Worm (Caenorhabditis elegans): ENCODE data around the gene cope-1.

Gene cope-1

ce11 chrIII:13436843-13437242 is 10.8 kb downstream of the cope-1 start, which contains the start of gene F45G2.9:
TSS of gene F45G2.9 (minus strand) at chrIII:13436943.
- TF ChIP-seq ceh-31 (tag; optimal IDR thresholded peaks at IDR 0.05) (no peak), lin-11 (tag; optimal IDR thresholded peaks at IDR 0.05) (no peak), hlh-8 (tag; optimal IDR thresholded peaks at IDR 0.05) (no peak), hlh-30 (tag; optimal IDR thresholded peaks at IDR 0.05; ENCODE audit: insufficient read depth) (no peak), hlh-6 (tag; optimal IDR thresholded peaks at IDR 0.05) (no peak), npax-4 (tag; optimal IDR thresholded peaks at IDR 0.05) (no peak), mec-3 (tag; optimal IDR thresholded peaks at IDR 0.05; ENCODE audit: borderline replicate concordance) (no peak), dve-1 (tag; optimal IDR thresholded peaks at IDR 0.05) (no peak), ceh-22 (tag; optimal IDR thresholded peaks at IDR 0.05) (no peak), C08G9.2 (tag; optimal IDR thresholded peaks at IDR 0.05) (no peak), ceh-34 (tag; optimal IDR thresholded peaks at IDR 0.05) (no peak), sox-4 (tag; optimal IDR thresholded peaks at IDR 0.05) (no peak), sdc-2 (tag; optimal IDR thresholded peaks at IDR 0.05) (no peak), pha-4 (tag; optimal IDR thresholded peaks at IDR 0.05) (no peak), pqm-1 (tag; optimal IDR thresholded peaks at IDR 0.05) (no peak), pros-1 (tag; optimal IDR thresholded peaks at IDR 0.05) (no peak), zip-5 (tag; optimal IDR thresholded peaks at IDR 0.05) (no peak), unc-55 (GFP tag; optimal IDR thresholded peaks at IDR 0.05) (no peak), ahr-1 (tag; optimal IDR thresholded peaks at IDR 0.05) (no peak), Y22D7AL.16 (tag; optimal IDR thresholded peaks at IDR 0.05) (no peak)

- TF ChIP-seq ceh-2 (tag; optimal IDR thresholded peaks at IDR 0.05) (peak; percentile 25), ets-4 (tag; optimal IDR thresholded peaks at IDR 0.05) (peak; percentile 62), lim-6 (tag; optimal IDR thresholded peaks at IDR 0.05) (no peak), tbx-7 (tag; optimal IDR thresholded peaks at IDR 0.05) (peak; percentile 5), ceh-31 (tag; optimal IDR thresholded peaks at IDR 0.05) (peak; percentile 66), hlh-8 (tag; optimal IDR thresholded peaks at IDR 0.05) (peak; percentile 28), F13H6.1 (tag; optimal IDR thresholded peaks at IDR 0.05) (no peak), C08G9.2 (tag; optimal IDR thresholded peaks at IDR 0.05) (peak; percentile 70)
Measured at ce11 chrIII:13439415-13439814, 13.4 kb downstream of the cope-1 start, which contains the start of gene ciao-2B. TSS of gene ciao-2B (minus strand) at chrIII:13439544.

ce11 chrIII:13452824-13453223 is 26.8 kb downstream of the cope-1 start:
- TF ChIP-seq lim-6 (tag; optimal IDR thresholded peaks at IDR 0.05) (no peak), pax-1 (tag; optimal IDR thresholded peaks at IDR 0.05) (no peak), ceh-19 (GFP tag; optimal IDR thresholded peaks at IDR 0.05) (no peak), pros-1 (tag; optimal IDR thresholded peaks at IDR 0.05) (no peak), hlh-13 (GFP tag; optimal IDR thresholded peaks at IDR 0.05) (no peak), sox-2 (GFP tag; IDR thresholded peaks at IDR 0.05) (no peak), dmd-4 (tag; optimal IDR thresholded peaks at IDR 0.05; ENCODE audit: borderline replicate concordance) (no peak), ceh-2 (tag; optimal IDR thresholded peaks at IDR 0.05) (no peak), ama-1 (optimal IDR thresholded peaks at IDR 0.05) (no peak), pqm-1 (tag; optimal IDR thresholded peaks at IDR 0.05) (no peak), che-1 (tag; optimal IDR thresholded peaks at IDR 0.05) (no peak), syd-9 (tag; optimal IDR thresholded peaks at IDR 0.05) (no peak), elt-2 (tag; optimal IDR thresholded peaks at IDR 0.05) (no peak), K02D7.2 (tag; optimal IDR thresholded peaks at IDR 0.05) (no peak), hlh-30 (tag; optimal IDR thresholded peaks at IDR 0.05; ENCODE audit: insufficient read depth) (no peak), ets-4 (tag; optimal IDR thresholded peaks at IDR 0.05) (no peak)

- no peak for TF ChIP-seq ceh-45 (GFP tag; IDR thresholded peaks at IDR 0.05)
- no peak for TF ChIP-seq pqm-1 (tag; optimal IDR thresholded peaks at IDR 0.05)
- TF ChIP-seq ceh-18 (tag; optimal IDR thresholded peaks at IDR 0.05), result no peak
- no peak for TF ChIP-seq T23F11.4 (GFP tag; optimal IDR thresholded peaks at IDR 0.05)
- no peak for TF ChIP-seq ceh-6 (GFP tag; optimal IDR thresholded peaks at IDR 0.05)
- no peak for TF ChIP-seq hlh-6 (tag; optimal IDR thresholded peaks at IDR 0.05)
- no peak for TF ChIP-seq syd-9 (tag; optimal IDR thresholded peaks at IDR 0.05)
Measured at ce11 chrIII:13455207-13455606, 29.1 kb downstream of the cope-1 start, which contains the start of gene cua-1. TSS of gene cua-1 (minus strand) at chrIII:13455307.

All from whole organism, late embryonic.